Worm (Caenorhabditis elegans): Measurements from ENCODE around the gene T26H5.4.

T26H5.4 gene

DNA sequence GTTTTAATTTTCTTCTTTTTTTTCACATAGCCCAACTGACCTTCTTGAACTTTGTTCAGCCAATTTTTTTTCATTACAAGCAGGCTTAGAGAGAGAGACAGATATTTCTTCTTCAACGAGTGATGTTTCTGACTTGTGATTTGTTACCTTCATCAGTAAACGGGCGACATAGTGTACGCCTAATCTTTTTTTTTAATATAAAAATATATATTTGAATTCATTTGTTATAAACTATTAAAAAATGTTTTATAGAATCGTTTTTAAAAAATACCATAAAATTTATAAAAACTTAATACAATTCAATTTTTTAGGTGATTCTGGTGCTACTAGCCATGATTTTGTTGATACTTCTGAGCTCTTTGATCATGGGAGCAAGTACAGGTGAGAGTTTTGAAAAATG lies 30.7 kb downstream of the T26H5.4 start, which contains the start of gene T06E6.10:
Gene T06E6.10 (plus strand): TSS at position 301 of the 400 bp plus-strand sequence.
- TF ChIP-seq mbf-1 (tag; optimal IDR thresholded peaks at IDR 0.05) = no peak
- TF ChIP-seq F13H6.1 (tag; optimal IDR thresholded peaks at IDR 0.05) = no peak
- TF ChIP-seq nhr-10 (tag; optimal IDR thresholded peaks at IDR 0.05) = no peak
- TF ChIP-seq unc-55 (GFP tag; optimal IDR thresholded peaks at IDR 0.05) = no peak
- TF ChIP-seq crh-2 (tag; optimal IDR thresholded peaks at IDR 0.05) = no peak
- no peak for TF ChIP-seq lsy-2 (tag; optimal IDR thresholded peaks at IDR 0.05)
- no peak for TF ChIP-seq aly-2 (tag; optimal IDR thresholded peaks at IDR 0.05)
- TF ChIP-seq nhr-6 (tag; optimal IDR thresholded peaks at IDR 0.05) = no peak
- TF ChIP-seq R02D3.7 (tag; optimal IDR thresholded peaks at IDR 0.05) = no peak

ce11 chrV:15415951-15416350 lies 32.5 kb downstream of the T26H5.4 start, which contains the start of gene srh-265:
Gene srh-265, plus strand, starts transcription at chrV:15416251.
- no peak for TF ChIP-seq nhr-12 (tag; optimal IDR thresholded peaks at IDR 0.05)
- no peak for TF ChIP-seq mab-5 (tag; optimal IDR thresholded peaks at IDR 0.05)
- TF ChIP-seq nhr-11 (tag; optimal IDR thresholded peaks at IDR 0.05) = no peak
- no peak for TF ChIP-seq ztf-1 (GFP tag; conservative IDR thresholded peaks at IDR 0.05)
- no peak for TF ChIP-seq sma-9 (GFP tag; optimal IDR thresholded peaks at IDR 0.05)
- TF ChIP-seq sma-9 (tag; optimal IDR thresholded peaks at IDR 0.05) = no peak
- no peak for TF ChIP-seq unc-39 (tag; optimal IDR thresholded peaks at IDR 0.05)
- no peak for TF ChIP-seq aly-2 (tag; optimal IDR thresholded peaks at IDR 0.05)
- TF ChIP-seq nhr-77 (tag; optimal IDR thresholded peaks at IDR 0.05) = no peak
- TF ChIP-seq snpc-4 (tag; optimal IDR thresholded peaks at IDR 0.05) = no peak
- no peak for TF ChIP-seq crh-2 (tag; optimal IDR thresholded peaks at IDR 0.05)
- no peak for TF ChIP-seq ZK546.5 (tag; optimal IDR thresholded peaks at IDR 0.05)
- no peak for TF ChIP-seq nhr-6 (tag; optimal IDR thresholded peaks at IDR 0.05)
- no peak for TF ChIP-seq sem-4 (tag; optimal IDR thresholded peaks at IDR 0.05)
- no peak for TF ChIP-seq unc-62 (GFP tag; optimal IDR thresholded peaks at IDR 0.05)

DNA sequence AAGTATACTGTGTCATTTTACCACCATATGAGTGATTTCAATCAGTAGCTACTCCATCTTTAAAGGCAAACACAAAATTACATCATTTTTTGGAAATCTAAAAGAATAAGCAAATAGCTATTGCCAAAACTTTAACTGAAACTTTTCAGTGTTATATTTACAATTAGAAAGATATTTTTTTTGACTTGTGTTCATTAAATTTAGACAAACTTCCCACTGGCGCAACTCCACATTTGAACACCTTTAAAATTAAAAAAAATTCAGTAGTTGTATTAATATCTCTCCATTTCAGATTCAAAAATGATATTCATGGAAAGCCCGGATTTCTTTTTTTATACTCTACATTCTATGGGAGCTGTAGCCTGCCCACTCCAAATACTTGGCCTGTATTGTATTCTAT lies 34.7 kb downstream of the T26H5.4 start, which contains the start of gene srh-264:
Gene srh-264 (plus strand): TSS at position 301 of the 400 bp plus-strand sequence.
- no peak for TF ChIP-seq lsy-2 (tag; optimal IDR thresholded peaks at IDR 0.05)
- TF ChIP-seq ama-1 (optimal IDR thresholded peaks at IDR 0.05) = no peak
- no peak for TF ChIP-seq F13H6.1 (tag; optimal IDR thresholded peaks at IDR 0.05)
- no peak for TF ChIP-seq blmp-1 (tag; optimal IDR thresholded peaks at IDR 0.05; ENCODE audit: insufficient read depth)
- TF ChIP-seq egl-27 (tag; optimal IDR thresholded peaks at IDR 0.05) = no peak
- no peak for TF ChIP-seq ZK546.5 (tag; optimal IDR thresholded peaks at IDR 0.05)
- no peak for TF ChIP-seq mdl-1 (tag; optimal IDR thresholded peaks at IDR 0.05)
- TF ChIP-seq ztf-1 (GFP tag; conservative IDR thresholded peaks at IDR 0.05) = no peak
- TF ChIP-seq zag-1 (tag; optimal IDR thresholded peaks at IDR 0.05) = no peak
- no peak for TF ChIP-seq fos-1 (tag; optimal IDR thresholded peaks at IDR 0.05)

DNA sequence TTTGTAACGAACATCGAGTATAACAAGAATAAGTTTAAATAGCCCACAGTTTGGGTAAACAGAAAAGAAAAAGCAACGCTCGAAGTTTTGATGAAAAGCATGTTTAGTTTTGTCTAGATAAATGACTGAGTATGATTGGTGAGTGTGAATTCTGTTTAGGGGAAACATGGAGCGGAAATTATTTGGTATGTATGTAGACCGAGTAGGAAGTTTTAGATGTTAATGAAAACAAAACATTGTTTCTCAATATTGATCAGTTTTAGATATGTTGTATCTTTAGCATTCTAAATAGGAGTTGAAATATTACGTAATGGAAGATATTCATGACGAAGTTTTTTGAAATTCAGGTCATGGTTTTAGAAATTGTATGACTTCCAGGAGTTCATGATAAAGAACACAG lies 35.9 kb downstream of the T26H5.4 start, which contains the start of gene srbc-63:
Gene srbc-63 (minus strand): TSS at position 101 of the 400 bp plus-strand sequence.
- TF ChIP-seq gmeb-1 (tag; optimal IDR thresholded peaks at IDR 0.05) (no peak), dmd-4 (tag; optimal IDR thresholded peaks at IDR 0.05) (no peak), sma-9 (GFP tag; optimal IDR thresholded peaks at IDR 0.05) (no peak), sma-9 (tag; optimal IDR thresholded peaks at IDR 0.05) (no peak), aly-2 (tag; optimal IDR thresholded peaks at IDR 0.05) (no peak), elt-3 (tag; optimal IDR thresholded peaks at IDR 0.05) (no peak), unc-55 (GFP tag; optimal IDR thresholded peaks at IDR 0.05) (no peak), F13H6.1 (tag; optimal IDR thresholded peaks at IDR 0.05) (no peak), nhr-23 (tag; optimal IDR thresholded peaks at IDR 0.05) (no peak), elt-1 (tag; optimal IDR thresholded peaks at IDR 0.05) (no peak), C34F6.9 (tag; optimal IDR thresholded peaks at IDR 0.05) (no peak), nhr-77 (tag; optimal IDR thresholded peaks at IDR 0.05) (no peak), ZK546.5 (tag; optimal IDR thresholded peaks at IDR 0.05) (no peak), unc-39 (tag; optimal IDR thresholded peaks at IDR 0.05) (no peak)

- TF ChIP-seq ztf-11 (tag; optimal IDR thresholded peaks at IDR 0.05) (no peak), unc-62 (GFP tag; optimal IDR thresholded peaks at IDR 0.05) (no peak), alr-1 (tag; optimal IDR thresholded peaks at IDR 0.05) (no peak), crh-2 (tag; optimal IDR thresholded peaks at IDR 0.05) (no peak), blmp-1 (tag; optimal IDR thresholded peaks at IDR 0.05; ENCODE audit: insufficient read depth) (no peak), snpc-4 (tag; optimal IDR thresholded peaks at IDR 0.05) (no peak), aly-2 (tag; optimal IDR thresholded peaks at IDR 0.05) (no peak), nhr-23 (tag; optimal IDR thresholded peaks at IDR 0.05) (no peak), elt-3 (tag; optimal IDR thresholded peaks at IDR 0.05) (no peak), nhr-10 (tag; optimal IDR thresholded peaks at IDR 0.05) (no peak), mab-5 (tag; optimal IDR thresholded peaks at IDR 0.05) (no peak)
Observed at ce11 chrV:15406928-15407327, 41.6 kb downstream of the T26H5.4 start, which contains the start of gene srh-257. Gene srh-257, plus strand, starts transcription at chrV:15407228.
